Fruit fly (Drosophila melanogaster) whole organism, wandering third instar larva: ENCODE results near the gene CG13032.
A peak's percentile ranks its signal among the peaks of the same experiment; 100 is the strongest.

Source experiments
- Abd-B ChIP-seq: fragments of >200 bp; optimal IDR thresholded peaks from 2 replicates; lab custom pipeline; 2017; ENCODE audit warnings: missing biosample characterization, missing genetic modification characterization
- CG32264 ChIP-seq: fragments of 200-800 bp; sonication (Bioruptor generic); optimal IDR thresholded peaks from 2 replicates; lab custom pipeline; 2016; ENCODE audit warnings: missing biosample characterization, missing genetic modification characterization
- CG9705 ChIP-seq: fragments of 200-800 bp; sonication (Bioruptor generic); optimal IDR thresholded peaks from 2 replicates; lab custom pipeline; 2018; ENCODE audit warnings: missing biosample characterization, mild to moderate bottlenecking, missing genetic modification characterization
- CrebA ChIP-seq: fragments of 200-800 bp; sonication (Bioruptor generic); optimal IDR thresholded peaks from 2 replicates; lab custom pipeline; 2016; ENCODE audit warnings: missing biosample characterization, mild to moderate bottlenecking, missing genetic modification characterization, borderline replicate concordance
- Dfd ChIP-seq: fragments of >200 bp; optimal IDR thresholded peaks from 2 replicates; lab custom pipeline; 2017; ENCODE audit warnings: missing biosample characterization, missing genetic modification characterization
- GATAd ChIP-seq: sonication (Bioruptor generic); optimal IDR thresholded peaks from 2 replicates; lab custom pipeline; 2016; ENCODE audit warnings: missing biosample characterization, missing genetic modification characterization
- HLH106 ChIP-seq: fragments of 200-800 bp; optimal IDR thresholded peaks from 3 replicates; lab custom pipeline; 2019; ENCODE audit warnings: missing biosample characterization, mild to moderate bottlenecking, missing genetic modification characterization, moderate library complexity
- Hnf4 ChIP-seq: fragments of 200-800 bp; sonication (Bioruptor generic); optimal IDR thresholded peaks from 2 replicates; lab custom pipeline; 2016; ENCODE audit warnings: missing biosample characterization, mild to moderate bottlenecking, missing genetic modification characterization
- Hr78 ChIP-seq: fragments of >200 bp; optimal IDR thresholded peaks from 2 replicates; lab custom pipeline; 2017; ENCODE audit warnings: missing biosample characterization, missing genetic modification characterization
- Hr83 ChIP-seq: fragments of 200-300 bp; sonication (Bioruptor generic); optimal IDR thresholded peaks from 2 replicates; lab custom pipeline; 2016; ENCODE audit warnings: missing biosample characterization, mild to moderate bottlenecking, missing genetic modification characterization, moderate library complexity; ENCODE audit not compliant: poor library complexity, severe bottlenecking
- Jra ChIP-seq: sonication (Bioruptor generic); optimal IDR thresholded peaks from 2 replicates; lab custom pipeline; 2016; ENCODE audit warnings: missing biosample characterization, missing genetic modification characterization
- Mio ChIP-seq: sonication (Bioruptor generic); optimal IDR thresholded peaks from 2 replicates; lab custom pipeline; 2016; ENCODE audit warnings: missing biosample characterization, missing genetic modification characterization
- Myc ChIP-seq: fragments of >200 bp; optimal IDR thresholded peaks from 2 replicates; lab custom pipeline; 2017
- N ChIP-seq: fragments of >200 bp; optimal IDR thresholded peaks from 2 replicates; lab custom pipeline; 2018; ENCODE audit warnings: missing biosample characterization, missing external identifiers, missing genetic modification characterization
- OdsH ChIP-seq: fragments of 200-800 bp; sonication (Bioruptor generic); optimal IDR thresholded peaks from 2 replicates; lab custom pipeline; 2016; ENCODE audit warnings: missing biosample characterization, mild to moderate bottlenecking, missing genetic modification characterization
- Rel ChIP-seq, 2 experiments: fragments of 200-800 bp; sonication (Bioruptor generic) in 1 of 2; optimal IDR thresholded peaks; 2 replicates in 1 of 2; 3 replicates in 1 of 2; lab custom pipeline; 2016 to 2019; ENCODE audit warnings: mild to moderate bottlenecking in 2 of 2, missing biosample characterization in 2 of 2, missing genetic modification characterization in 2 of 2, moderate library complexity in 1 of 2
- Sp1 ChIP-seq: fragments of 200-800 bp; sonication (Bioruptor generic); optimal IDR thresholded peaks from 3 replicates; lab custom pipeline; 2019; ENCODE audit warnings: missing biosample characterization, mild to moderate bottlenecking, missing genetic modification characterization, moderate library complexity
- Vsx2 ChIP-seq: fragments of 200-300, 225-300 bp; sonication (Bioruptor generic); optimal IDR thresholded peaks from 2 replicates; lab custom pipeline; 2018; ENCODE audit warnings: missing biosample characterization, missing genetic modification characterization; ENCODE audit not compliant: partially characterized antibody
- br ChIP-seq: fragments of 200-800 bp; sonication (Bioruptor generic); optimal IDR thresholded peaks from 2 replicates; lab custom pipeline; 2016; ENCODE audit warnings: missing biosample characterization, missing genetic modification characterization
- brk ChIP-seq: fragments of 200-800 bp; sonication (Bioruptor generic); optimal IDR thresholded peaks from 2 replicates; lab custom pipeline; 2016; ENCODE audit warnings: missing biosample characterization, mild to moderate bottlenecking, missing genetic modification characterization
- dl ChIP-seq, 2 experiments: fragments of 175-275, 200-275 bp in 1 of 2; fragments of 200-275 bp in 1 of 2; sonication (Bioruptor generic); optimal IDR thresholded peaks; lab custom pipeline; 2018; ENCODE audit warnings: mild to moderate bottlenecking in 2 of 2, missing biosample characterization in 2 of 2, missing genetic modification characterization in 2 of 2, moderate library complexity in 2 of 2; ENCODE audit not compliant: partially characterized antibody in 2 of 2, insufficient read depth in 1 of 2
- dmrt93B ChIP-seq: fragments of 200-800 bp; sonication (Bioruptor generic); optimal IDR thresholded peaks from 2 replicates; lab custom pipeline; 2018; ENCODE audit warnings: missing biosample characterization, mild to moderate bottlenecking, missing genetic modification characterization
- dsf ChIP-seq: sonication (Bioruptor generic); optimal IDR thresholded peaks from 2 replicates; lab custom pipeline; 2016; ENCODE audit warnings: missing biosample characterization, missing genetic modification characterization, borderline replicate concordance
- ey ChIP-seq: fragments of 200-800 bp; sonication (Bioruptor generic); optimal IDR thresholded peaks from 2 replicates; lab custom pipeline; 2016; ENCODE audit warnings: missing biosample characterization, missing genetic modification characterization
- foxo ChIP-seq, 2 experiments: fragments of 200-800 bp; sonication (Bioruptor generic); optimal IDR thresholded peaks; 2 replicates in 1 of 2; 3 replicates in 1 of 2; lab custom pipeline; 2016 to 2017; ENCODE audit warnings: missing biosample characterization in 2 of 2, missing genetic modification characterization in 2 of 2
- fru ChIP-seq: fragments of 200-800 bp; sonication (Bioruptor generic); optimal IDR thresholded peaks from 3 replicates; lab custom pipeline; 2016; ENCODE audit warnings: missing biosample characterization, mild to moderate bottlenecking, missing genetic modification characterization
- h ChIP-seq: fragments of 200-800 bp; sonication (Bioruptor generic); optimal IDR thresholded peaks from 3 replicates; lab custom pipeline; 2016; ENCODE audit warnings: missing biosample characterization, mild to moderate bottlenecking, missing genetic modification characterization
- jim ChIP-seq: fragments of 175-275, 200-325 bp; sonication (Bioruptor generic); optimal IDR thresholded peaks from 2 replicates; lab custom pipeline; 2016; ENCODE audit warnings: missing biosample characterization, mild to moderate bottlenecking, missing genetic modification characterization
- lola ChIP-seq: fragments of >200 bp; optimal IDR thresholded peaks from 2 replicates; lab custom pipeline; 2017; ENCODE audit warnings: missing biosample characterization, missing genetic modification characterization
- pan ChIP-seq: fragments of >200 bp; optimal IDR thresholded peaks from 2 replicates; lab custom pipeline; 2017
- psq ChIP-seq: fragments of 200-800 bp; sonication (Bioruptor generic); optimal IDR thresholded peaks from 3 replicates; lab custom pipeline; 2017; ENCODE audit warnings: missing biosample characterization, mild to moderate bottlenecking, missing genetic modification characterization, moderate library complexity
- rgr ChIP-seq: fragments of 200-800 bp; sonication (Bioruptor generic); optimal IDR thresholded peaks from 3 replicates; lab custom pipeline; 2016; ENCODE audit warnings: missing biosample characterization, mild to moderate bottlenecking, missing genetic modification characterization
- sage ChIP-seq: fragments of 200-800 bp; sonication (Bioruptor generic); optimal IDR thresholded peaks from 2 replicates; lab custom pipeline; 2016; ENCODE audit warnings: missing biosample characterization, mild to moderate bottlenecking, missing genetic modification characterization
- sv ChIP-seq: fragments of 200-800 bp; sonication (Bioruptor generic); optimal IDR thresholded peaks from 3 replicates; lab custom pipeline; 2016; ENCODE audit warnings: missing biosample characterization, missing genetic modification characterization
- usp ChIP-seq: fragments of >200 bp; optimal IDR thresholded peaks from 2 replicates; lab custom pipeline; 2017; ENCODE audit warnings: missing biosample characterization, missing genetic modification characterization
- woc ChIP-seq: sonication (Bioruptor generic); optimal IDR thresholded peaks from 2 replicates; lab custom pipeline; 2016; ENCODE audit warnings: missing biosample characterization, mild to moderate bottlenecking, missing genetic modification characterization

The CG13032 gene

dm6 chr3L:16693844-16694243 is 20.1 kb downstream of the CG13032 start:
- TF ChIP-seq Vsx2 (peak; percentile 57), dsf (no peak), dl (GFP tag; optimal IDR thresholded peaks at IDR 0.05; lab: Kevin White, UChicago; ENCODE audit: insufficient read depth in 1 of 2, partially characterized antibody in 2 of 2) (no peak), CrebA (GFP tag; lab: Kevin White, UChicago) (no peak), h (peak; percentile 7), sv (GFP tag; lab: Kevin White, UChicago) (no peak), jim (GFP tag; lab: Kevin White, UChicago) (no peak), GATAd (GFP tag; lab: Kevin White, UChicago) (no peak), Sp1 (GFP tag; lab: Kevin White, UChicago) (no peak), usp (GFP tag; lab: Kevin White, UChicago) (no peak), Rel (GFP tag; optimal IDR thresholded peaks at IDR 0.05; lab: Kevin White, UChicago) (no peak), Rel (tag; optimal IDR thresholded peaks at IDR 0.05; lab: Kevin White, UChicago) (peak; percentile 97), woc (GFP tag; lab: Kevin White, UChicago) (no peak), psq (GFP tag; lab: Kevin White, UChicago) (no peak), Myc (no peak), ey (GFP tag; lab: Kevin White, UChicago) (no peak), Abd-B (no peak), N (GFP tag; lab: Kevin White, UChicago) (no peak), dmrt93B (GFP tag; lab: Kevin White, UChicago) (no peak), Hr78 (GFP tag; lab: Kevin White, UChicago) (no peak), fru (no peak), Mio (GFP tag; lab: Kevin White, UChicago) (no peak), CG32264 (GFP tag; lab: Kevin White, UChicago) (no peak), OdsH (GFP tag; lab: Kevin White, UChicago) (no peak), Dfd (no peak), lola (GFP tag; lab: Kevin White, UChicago) (no peak), Jra (no peak), sage (GFP tag; lab: Kevin White, UChicago) (no peak), rgr (GFP tag; lab: Kevin White, UChicago) (peak; percentile 14), CG9705 (GFP tag; lab: Kevin White, UChicago) (no peak), Hnf4 (GFP tag; lab: Kevin White, UChicago) (no peak), foxo (GFP tag; optimal IDR thresholded peaks at IDR 0.05; lab: Kevin White, UChicago) (no peak), brk (GFP tag; lab: Kevin White, UChicago) (no peak)

dm6 chr3L:16695076-16695847 is 21.5 kb downstream of the CG13032 start:
- TF ChIP-seq Sp1 (GFP tag; lab: Kevin White, UChicago), result no peak
- no peak for TF ChIP-seq foxo (GFP tag; optimal IDR thresholded peaks at IDR 0.05; lab: Kevin White, UChicago)
- no peak for TF ChIP-seq GATAd (GFP tag; lab: Kevin White, UChicago)
- no peak for TF ChIP-seq psq (GFP tag; lab: Kevin White, UChicago)
- TF ChIP-seq usp (GFP tag; lab: Kevin White, UChicago), result no peak
- TF ChIP-seq h, result no peak
- TF ChIP-seq Rel (GFP tag; optimal IDR thresholded peaks at IDR 0.05; lab: Kevin White, UChicago), result no peak
- TF ChIP-seq Rel (tag; optimal IDR thresholded peaks at IDR 0.05; lab: Kevin White, UChicago), result no peak
- no peak for TF ChIP-seq Dfd
- TF ChIP-seq HLH106, result no peak
- TF ChIP-seq pan (lab: Kevin White, UChicago), result no peak
- no peak for TF ChIP-seq lola (GFP tag; lab: Kevin White, UChicago)
- no peak for TF ChIP-seq Jra
- no peak for TF ChIP-seq brk (GFP tag; lab: Kevin White, UChicago)
- no peak for TF ChIP-seq Hr83
- no peak for TF ChIP-seq sage (GFP tag; lab: Kevin White, UChicago)
- no peak for TF ChIP-seq CG32264 (GFP tag; lab: Kevin White, UChicago)
- TF ChIP-seq br (GFP tag; lab: Kevin White, UChicago), result no peak
- no peak for TF ChIP-seq Hnf4 (GFP tag; lab: Kevin White, UChicago)
- no peak for TF ChIP-seq Myc
- TF ChIP-seq, all 38 proteins: peak for 0
